Worm (Caenorhabditis elegans): ENCODE results near the gene F28H7.7.

ce11 chrV:10711004-10711403, 42.9 kb downstream of the F28H7.7 start:
- TF ChIP-seq snpc-4 (tag; optimal IDR thresholded peaks at IDR 0.05), result no peak
- no peak for TF ChIP-seq unc-98 (GFP tag; IDR thresholded peaks at IDR 0.05)
- no peak for TF ChIP-seq xbp-1 (tag; optimal IDR thresholded peaks at IDR 0.05)
- no peak for TF ChIP-seq pqm-1 (tag; optimal IDR thresholded peaks at IDR 0.05)
- no peak for TF ChIP-seq fkh-10 (GFP tag; optimal IDR thresholded peaks at IDR 0.05)
- no peak for TF ChIP-seq nhr-76 (tag; optimal IDR thresholded peaks at IDR 0.05)
- TF ChIP-seq lin-13 (GFP tag; optimal IDR thresholded peaks at IDR 0.05), result no peak
- no peak for TF ChIP-seq nhr-11 (tag; optimal IDR thresholded peaks at IDR 0.05)
- no peak for TF ChIP-seq nhr-85 (tag)
- TF ChIP-seq unc-130 (tag; optimal IDR thresholded peaks at IDR 0.05), result no peak
- TF ChIP-seq pax-3 (tag; optimal IDR thresholded peaks at IDR 0.05), result no peak
- TF ChIP-seq nhr-28 (tag; optimal IDR thresholded peaks at IDR 0.05), result no peak

Measured in whole organism, L1 larva.